Worm (Caenorhabditis elegans) whole organism, L4/young adult: ENCODE results near the gene nhr-105.

Experiments used
- W03F9.2 ChIP-seq: fragments of 150-350 bp; optimal IDR thresholded peaks from 2 replicates; lab custom pipeline; 2014; ENCODE audit warnings: missing biosample characterization, missing genetic modification characterization
- dao-5 ChIP-seq: sonication (generic microtip); optimal IDR thresholded peaks from 2 replicates; lab custom pipeline; 2016; ENCODE audit warnings: missing genotype, missing genetic modification characterization, moderate library complexity, missing compliant biosample characterization
- him-1 ChIP-seq: sonication (generic microtip); optimal IDR thresholded peaks from 2 replicates; lab custom pipeline; 2016; ENCODE audit warnings: missing genotype, missing genetic modification reagents, missing genetic modification characterization, missing compliant biosample characterization

DNA sequence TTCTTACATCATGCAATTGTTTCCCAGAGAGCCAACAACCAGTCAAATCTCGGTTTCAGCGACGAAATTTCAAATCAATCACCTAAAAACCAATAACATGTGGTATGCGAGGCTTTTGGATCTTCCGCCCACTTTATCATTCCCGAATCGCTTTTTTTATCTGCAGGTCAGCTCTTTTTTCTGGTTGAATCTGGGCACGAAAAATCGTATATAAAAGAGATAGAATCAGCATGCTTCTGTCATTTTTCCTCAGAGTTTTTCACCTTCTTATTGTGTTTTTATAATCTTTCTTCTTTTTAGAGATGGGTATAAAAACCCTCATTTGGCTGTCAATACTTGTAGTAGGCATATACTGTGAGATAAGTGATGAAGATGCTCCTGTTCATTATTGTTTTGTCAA, 46.6 kb upstream of the nhr-105 start, which contains the start of gene cht-3:
- TF ChIP-seq him-1 (tag; lab: Kevin White, UChicago) (no peak), W03F9.2 (tag; lab: Kevin White, UChicago) (no peak), dao-5 (no peak)
